Worm (Caenorhabditis elegans): Measurements from ENCODE around the gene sft-4.

DNA sequence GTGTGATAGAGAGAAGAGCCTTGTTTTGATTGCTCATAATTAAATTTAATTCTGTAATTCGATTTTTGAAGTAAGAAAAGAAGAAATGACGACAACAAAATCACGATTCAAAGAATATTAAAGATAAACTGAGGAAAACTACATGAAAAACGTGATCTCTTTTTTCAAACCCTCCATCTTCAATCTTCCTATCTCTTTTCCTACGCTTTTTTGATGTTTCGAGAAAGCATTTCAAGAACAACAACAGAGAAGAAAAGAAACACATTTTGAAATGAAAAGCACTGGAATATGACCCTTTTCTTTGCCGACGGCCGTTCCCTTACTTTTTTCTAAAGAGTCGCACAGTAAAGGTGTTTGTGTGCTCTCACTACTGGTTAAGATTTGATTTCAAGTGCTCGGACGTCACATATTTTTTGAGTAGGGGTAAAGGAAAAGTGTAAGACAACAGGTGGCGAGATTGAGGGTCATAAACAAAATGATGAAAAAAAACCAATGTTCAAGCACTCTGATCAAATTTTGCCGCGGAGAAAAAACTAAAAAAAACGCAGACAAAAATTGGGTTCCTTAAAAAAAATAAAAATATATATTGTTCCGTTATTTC lies 25.4 kb upstream of the sft-4 start, which contains the start of gene F13D11.3:
- TF ChIP-seq B0310.2 (tag; optimal IDR thresholded peaks at IDR 0.05) = no peak
- TF ChIP-seq scrt-1 (GFP tag; IDR thresholded peaks at IDR 0.05) = no peak
- TF ChIP-seq tbx-11 (GFP tag; IDR thresholded peaks at IDR 0.05) = no peak
- TF ChIP-seq flt-1 (GFP tag; IDR thresholded peaks at IDR 0.05) = no peak
- TF ChIP-seq sea-1 (GFP tag; conservative IDR thresholded peaks at IDR 0.05) = no peak
- no peak for TF ChIP-seq hnd-1 (tag; optimal IDR thresholded peaks at IDR 0.05)
- no peak for TF ChIP-seq tbx-37 (GFP tag; conservative IDR thresholded peaks at IDR 0.05)
- no peak for TF ChIP-seq pes-1 (GFP tag; IDR thresholded peaks at IDR 0.05)
- TF ChIP-seq ceh-36 (tag; optimal IDR thresholded peaks at IDR 0.05) = no peak
- TF ChIP-seq ama-1 (optimal IDR thresholded peaks at IDR 0.05) = no peak
- TF ChIP-seq tra-4 (tag; optimal IDR thresholded peaks at IDR 0.05) = no peak
